Worm (Caenorhabditis elegans) whole organism, L2 larva: ENCODE results near the gene W01B6.4.

ENCODE experiments used
- Y55F3AM.14 ChIP-seq: fragments of 200-800 bp; sonication (Bioruptor generic); optimal IDR thresholded peaks from 2 replicates; lab custom pipeline; 2018; ENCODE audit warnings: mild to moderate bottlenecking, missing genetic modification characterization, missing compliant biosample characterization
- blmp-1 ChIP-seq: sonication (generic microtip); optimal IDR thresholded peaks from 2 replicates; lab custom pipeline; 2017; ENCODE audit warnings: missing genetic modification characterization, mild to moderate bottlenecking, missing compliant biosample characterization, antibody characterized with exemption, moderate library complexity; ENCODE audit not compliant: insufficient read depth
- ceh-82 ChIP-seq: fragments of 150-350 bp; optimal IDR thresholded peaks from 2 replicates; lab custom pipeline; 2014; ENCODE audit warnings: missing biosample characterization, missing genetic modification characterization
- elt-3 ChIP-seq: sonication (generic microtip); optimal IDR thresholded peaks from 2 replicates; lab custom pipeline; 2017; ENCODE audit warnings: missing biosample characterization, missing genetic modification characterization
- lin-39 ChIP-seq: fragments of 150-350 bp; optimal IDR thresholded peaks from 2 replicates; lab custom pipeline; 2014; ENCODE audit warnings: missing biosample characterization, missing genetic modification reagents, missing genetic modification characterization
- mdl-1 ChIP-seq, 2 experiments: fragments of 150-350 bp in 1 of 2; sonication (generic microtip) in 1 of 2; optimal IDR thresholded peaks; 2 replicates each; lab custom pipeline; 2017; ENCODE audit warnings: missing biosample characterization in 2 of 2, missing genetic modification characterization in 2 of 2
- nhr-21 ChIP-seq: fragments of 150-350 bp; optimal IDR thresholded peaks from 2 replicates; lab custom pipeline; 2014; ENCODE audit warnings: missing biosample characterization, missing genetic modification characterization
- nhr-23 ChIP-seq: fragments of 150-350 bp; optimal IDR thresholded peaks from 2 replicates; lab custom pipeline; 2014; ENCODE audit warnings: missing biosample characterization, missing genetic modification reagents, missing genetic modification characterization
- nhr-25 ChIP-seq: fragments of 150-350 bp; sonication (generic microtip); optimal IDR thresholded peaks from 3 replicates; lab custom pipeline; 2014; ENCODE audit warnings: missing biosample characterization, missing genetic modification characterization
- unc-39 ChIP-seq: fragments of 150-350 bp; optimal IDR thresholded peaks from 2 replicates; lab custom pipeline; 2014; ENCODE audit warnings: missing biosample characterization, missing genetic modification characterization
- unc-62 ChIP-seq: fragments of 150-350 bp; optimal IDR thresholded peaks from 2 replicates; lab custom pipeline; 2014; ENCODE audit warnings: missing biosample characterization, missing genetic modification reagents, missing genetic modification characterization
- zag-1 ChIP-seq: fragments of 150-350 bp; optimal IDR thresholded peaks from 2 replicates; lab custom pipeline; 2014; ENCODE audit warnings: missing biosample characterization, missing genetic modification characterization

DNA sequence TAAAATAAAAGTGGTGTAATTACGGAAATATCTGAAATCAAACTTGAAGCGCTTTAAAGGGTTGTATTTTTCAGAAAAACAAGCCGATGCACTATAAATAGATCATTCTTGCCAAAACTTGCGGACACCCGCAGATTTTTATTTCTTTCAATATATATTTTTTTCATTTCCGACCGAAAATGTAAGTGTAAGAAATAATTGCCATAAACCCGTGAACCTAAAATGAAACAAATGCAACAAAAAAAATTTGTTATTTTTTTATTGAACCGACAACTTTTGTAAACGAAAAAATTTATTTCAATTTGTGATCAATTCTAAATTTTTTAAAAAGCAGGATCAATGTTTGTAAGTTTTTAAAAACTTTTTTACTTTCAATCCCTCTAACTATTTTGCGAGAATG is 5.6 kb downstream of the W01B6.4 start, which contains the start of gene W01B6.6:
- TF ChIP-seq nhr-25 (tag; lab: Kevin White, UChicago): no peak
- TF ChIP-seq zag-1 (tag; lab: Kevin White, UChicago): no peak
- TF ChIP-seq nhr-21 (tag; lab: Kevin White, UChicago): no peak
- no peak for TF ChIP-seq ceh-82
- no peak for TF ChIP-seq mdl-1 (tag; optimal IDR thresholded peaks at IDR 0.05; lab: Kevin White, UChicago)
- no peak for TF ChIP-seq elt-3 (tag; lab: Kevin White, UChicago)
- TF ChIP-seq blmp-1 (tag; lab: Kevin White, UChicago): no peak
- no peak for TF ChIP-seq unc-39
- no peak for TF ChIP-seq Y55F3AM.14
- no peak for TF ChIP-seq nhr-23 (tag; lab: Kevin White, UChicago)
- TF ChIP-seq lin-39 (tag; lab: Kevin White, UChicago): no peak
- TF ChIP-seq unc-62: no peak
